Fruit fly (Drosophila melanogaster) whole organism, embryonic: ENCODE data around the gene plx.
A peak's percentile ranks its signal among the peaks of the same experiment; 100 is the strongest.

Experiments used
- CG11398 ChIP-seq: fragments of 200-800 bp; sonication (Bioruptor generic); optimal IDR thresholded peaks from 2 replicates; lab custom pipeline; 2016; ENCODE audit warnings: missing biosample characterization, missing genetic modification characterization
- CG13894 ChIP-seq: fragments of 200-800 bp; sonication (Bioruptor generic); optimal IDR thresholded peaks from 3 replicates; lab custom pipeline; 2018; ENCODE audit warnings: missing biosample characterization, mild to moderate bottlenecking, missing genetic modification characterization, moderate library complexity
- CG14965 ChIP-seq: fragments of 200-800 bp; sonication (Bioruptor generic); optimal IDR thresholded peaks from 2 replicates; lab custom pipeline; 2016; ENCODE audit warnings: missing biosample characterization, missing genetic modification characterization, borderline replicate concordance
- CG17568 ChIP-seq: fragments of 200-800 bp; sonication (Bioruptor generic); optimal IDR thresholded peaks from 2 replicates; lab custom pipeline; 2018; ENCODE audit warnings: missing biosample characterization, mild to moderate bottlenecking, missing genetic modification characterization, moderate library complexity
- CG18011 ChIP-seq: fragments of 200-800 bp; sonication (Bioruptor generic); optimal IDR thresholded peaks from 2 replicates; lab custom pipeline; 2017; ENCODE audit warnings: missing biosample characterization, missing genetic modification characterization, mild to moderate bottlenecking, moderate library complexity, missing genotype
- CG18262 ChIP-seq: fragments of 200-800 bp; optimal IDR thresholded peaks from 3 replicates; lab custom pipeline; 2019; ENCODE audit warnings: missing biosample characterization, mild to moderate bottlenecking, missing genetic modification characterization, moderate library complexity
- CG2116 ChIP-seq: fragments of 200-800 bp; sonication (Bioruptor generic); optimal IDR thresholded peaks from 3 replicates; lab custom pipeline; 2018; ENCODE audit warnings: missing biosample characterization, mild to moderate bottlenecking, missing genetic modification characterization
- CG2889 ChIP-seq: fragments of 200-800 bp; sonication (Bioruptor generic); IDR thresholded peaks from 3 replicates; pipeline ENCODE4 v1.3.6; 2022; ENCODE audit warnings: missing biosample characterization, missing genetic modification characterization
- CG4730 ChIP-seq: fragments of 200-800 bp; sonication (Bioruptor generic); IDR thresholded peaks from 2 replicates; pipeline ENCODE4 v1.3.6; 2022; ENCODE audit warnings: missing biosample characterization, missing genetic modification characterization
- CG6175 ChIP-seq: fragments of 200-800 bp; sonication (Bioruptor generic); IDR thresholded peaks from 3 replicates; pipeline ENCODE4 v1.3.6; 2022; ENCODE audit warnings: missing biosample characterization, missing genetic modification characterization
- CG7271 ChIP-seq: fragments of 200-800 bp; sonication (Bioruptor generic); optimal IDR thresholded peaks from 2 replicates; lab custom pipeline; 2018; ENCODE audit warnings: missing biosample characterization, mild to moderate bottlenecking, missing genetic modification characterization, moderate library complexity
- CG7839 ChIP-seq: fragments of 200-800 bp; sonication (Bioruptor generic); optimal IDR thresholded peaks from 3 replicates; lab custom pipeline; 2018; ENCODE audit warnings: missing biosample characterization, mild to moderate bottlenecking, missing genetic modification characterization, moderate library complexity
- CG7987 ChIP-seq: fragments of 200-800 bp; sonication (Bioruptor generic); optimal IDR thresholded peaks from 2 replicates; lab custom pipeline; 2018; ENCODE audit warnings: missing biosample characterization, mild to moderate bottlenecking, missing genetic modification characterization, moderate library complexity
- CoRest ChIP-seq: fragments of 200-800 bp; sonication (Bioruptor generic); optimal IDR thresholded peaks from 3 replicates; lab custom pipeline; 2018; ENCODE audit warnings: missing biosample characterization, mild to moderate bottlenecking, missing genetic modification characterization, moderate library complexity
- Elba2 ChIP-seq: fragments of 200-800 bp; sonication (Bioruptor generic); optimal IDR thresholded peaks from 3 replicates; lab custom pipeline; 2016; ENCODE audit warnings: missing biosample characterization, missing genetic modification characterization
- Ets97D ChIP-seq: fragments of 200-800 bp; sonication (Bioruptor generic); optimal IDR thresholded peaks from 3 replicates; lab custom pipeline; 2016; ENCODE audit warnings: missing biosample characterization, missing genetic modification characterization
- HmgD ChIP-seq: fragments of 200-800 bp; sonication (Bioruptor generic); optimal IDR thresholded peaks from 3 replicates; lab custom pipeline; 2016; ENCODE audit warnings: missing biosample characterization, missing genetic modification characterization
- Hr78 ChIP-seq, 2 experiments: fragments of 200-800 bp in 1 of 2; fragments of >200 bp in 1 of 2; sonication (Bioruptor generic) in 1 of 2; optimal IDR thresholded peaks; 2 replicates each; lab custom pipeline; 2017 to 2019; ENCODE audit warnings: missing biosample characterization in 2 of 2, missing genetic modification characterization in 2 of 2, mild to moderate bottlenecking in 1 of 2, moderate library complexity in 1 of 2
- MBD-R2 ChIP-seq: fragments of 200-800 bp; sonication (Bioruptor generic); IDR thresholded peaks from 2 replicates; pipeline ENCODE4 v1.3.6; 2022; ENCODE audit warnings: missing biosample characterization, missing genetic modification characterization
- MTF-1 ChIP-seq: fragments of 200-800 bp; sonication (Bioruptor generic); optimal IDR thresholded peaks from 2 replicates; lab custom pipeline; 2018; ENCODE audit warnings: missing biosample characterization, mild to moderate bottlenecking, missing genetic modification characterization, borderline replicate concordance
- Pdp1 ChIP-seq, 2 experiments: fragments of 200-800 bp; sonication (Bioruptor generic); optimal IDR thresholded peaks; 3 replicates each; lab custom pipeline; 2016; ENCODE audit warnings: missing biosample characterization in 2 of 2, missing genetic modification characterization in 2 of 2, mild to moderate bottlenecking in 1 of 2, moderate library complexity in 1 of 2
- Ravus ChIP-seq: fragments of 200-800 bp; sonication (Bioruptor generic); IDR thresholded peaks from 2 replicates; pipeline ENCODE4 v1.3.6; 2022; ENCODE audit warnings: missing biosample characterization, missing genetic modification characterization
- Sin3A ChIP-seq: fragments of >200 bp; optimal IDR thresholded peaks from 2 replicates; lab custom pipeline; 2018
- Sox100B ChIP-seq: fragments of 200-800 bp; sonication (Bioruptor generic); optimal IDR thresholded peaks from 3 replicates; lab custom pipeline; 2018; ENCODE audit warnings: missing biosample characterization, mild to moderate bottlenecking, missing genetic modification characterization
- Xbp1 ChIP-seq: fragments of 200-800 bp; sonication (Bioruptor generic); optimal IDR thresholded peaks from 3 replicates; lab custom pipeline; 2016; ENCODE audit warnings: missing biosample characterization, mild to moderate bottlenecking, missing genetic modification characterization
- YL-1 ChIP-seq: fragments of 200-800 bp; sonication (Bioruptor generic); optimal IDR thresholded peaks from 3 replicates; lab custom pipeline; 2017; ENCODE audit warnings: missing biosample characterization, mild to moderate bottlenecking, missing genetic modification characterization
- ac ChIP-seq: fragments of 200-800 bp; sonication (Bioruptor generic); optimal IDR thresholded peaks from 3 replicates; lab custom pipeline; 2017; ENCODE audit warnings: missing biosample characterization, mild to moderate bottlenecking, missing genetic modification characterization
- chm ChIP-seq: fragments of 200-800 bp; sonication (Bioruptor generic); IDR thresholded peaks from 2 replicates; pipeline ENCODE4 v1.3.6; 2022; ENCODE audit warnings: missing biosample characterization, missing genetic modification characterization
- cwo ChIP-seq: fragments of 200-800 bp; sonication (Bioruptor generic); optimal IDR thresholded peaks from 3 replicates; lab custom pipeline; 2017; ENCODE audit warnings: missing biosample characterization, missing genetic modification characterization, mild to moderate bottlenecking, moderate library complexity, missing genetic modification reagents
- ewg ChIP-seq: fragments of 200-800 bp; sonication (Bioruptor generic); optimal IDR thresholded peaks from 3 replicates; lab custom pipeline; 2017; ENCODE audit warnings: mild to moderate bottlenecking, missing biosample characterization, missing genetic modification reagents, missing genetic modification characterization
- fru ChIP-seq: fragments of >200 bp; optimal IDR thresholded peaks from 2 replicates; lab custom pipeline; 2017
- gsb ChIP-seq: fragments of 200-800 bp; sonication (Bioruptor generic); IDR thresholded peaks from 2 replicates; pipeline ENCODE4 v1.3.6; 2022; ENCODE audit warnings: missing biosample characterization, missing genetic modification characterization
- hkb ChIP-seq, 2 experiments: fragments of 200-800 bp in 1 of 2; fragments of >200 bp in 1 of 2; sonication (Bioruptor generic) in 1 of 2; IDR thresholded peaks in 1 of 2; optimal IDR thresholded peaks in 1 of 2; 2 replicates each; pipeline versions ENCODE4 v1.3.6 to Lab custom; 2017 to 2022; ENCODE audit warnings: missing biosample characterization in 1 of 2, missing genetic modification characterization in 1 of 2
- jing ChIP-seq: fragments of 200-800 bp; sonication (Bioruptor generic); optimal IDR thresholded peaks from 2 replicates; lab custom pipeline; 2018; ENCODE audit warnings: missing biosample characterization, mild to moderate bottlenecking, missing genetic modification characterization
- klu ChIP-seq: fragments of 200-800 bp; sonication (Bioruptor generic); IDR thresholded peaks from 2 replicates; pipeline ENCODE4 v1.3.6; 2022; ENCODE audit warnings: missing biosample characterization, missing genetic modification characterization
- lov ChIP-seq, 2 experiments: fragments of 200-800 bp in 1 of 2; fragments of >200 bp in 1 of 2; sonication (Bioruptor generic) in 1 of 2; IDR thresholded peaks in 1 of 2; optimal IDR thresholded peaks in 1 of 2; 2 replicates in 1 of 2; 3 replicates in 1 of 2; pipeline versions ENCODE4 v1.3.6 to Lab custom; 2017 to 2022; ENCODE audit warnings: missing biosample characterization in 1 of 2, missing genetic modification characterization in 1 of 2
- luna ChIP-seq: fragments of 200-800 bp; sonication (Bioruptor generic); optimal IDR thresholded peaks from 2 replicates; lab custom pipeline; 2016; ENCODE audit warnings: missing biosample characterization, missing genetic modification characterization
- mam ChIP-seq: fragments of 200-800 bp; sonication (Bioruptor generic); optimal IDR thresholded peaks from 3 replicates; lab custom pipeline; 2016; ENCODE audit warnings: missing biosample characterization, missing genetic modification characterization
- nom ChIP-seq: fragments of 200-800 bp; sonication (Bioruptor generic); optimal IDR thresholded peaks from 2 replicates; lab custom pipeline; 2017; ENCODE audit warnings: missing biosample characterization, missing genetic modification characterization, mild to moderate bottlenecking, moderate library complexity, missing genetic modification reagents
- psq ChIP-seq: fragments of 200-800 bp; sonication (Bioruptor generic); optimal IDR thresholded peaks from 2 replicates; lab custom pipeline; 2017; ENCODE audit warnings: missing biosample characterization, missing genetic modification characterization
- pum ChIP-seq: fragments of 200-800 bp; sonication (Bioruptor generic); optimal IDR thresholded peaks from 2 replicates; lab custom pipeline; 2016; ENCODE audit warnings: missing biosample characterization, missing genetic modification characterization
- salm ChIP-seq: fragments of 200-800 bp; sonication (Bioruptor generic); optimal IDR thresholded peaks from 2 replicates; lab custom pipeline; 2018; ENCODE audit warnings: missing biosample characterization, mild to moderate bottlenecking, missing genetic modification characterization
- schlank ChIP-seq: fragments of 200-800 bp; sonication (Bioruptor generic); optimal IDR thresholded peaks from 2 replicates; lab custom pipeline; 2018; ENCODE audit warnings: missing biosample characterization, mild to moderate bottlenecking, missing genetic modification characterization
- sd ChIP-seq: fragments of 200-800 bp; sonication (Bioruptor generic); optimal IDR thresholded peaks from 3 replicates; lab custom pipeline; 2018; ENCODE audit warnings: missing biosample characterization, mild to moderate bottlenecking, missing genetic modification characterization, moderate library complexity
- slp2 ChIP-seq: fragments of 200-800 bp; sonication (Bioruptor generic); optimal IDR thresholded peaks from 2 replicates; lab custom pipeline; 2016; ENCODE audit warnings: missing biosample characterization, missing genetic modification characterization
- trem ChIP-seq: fragments of 200-800 bp; optimal IDR thresholded peaks from 3 replicates; lab custom pipeline; 2019; ENCODE audit warnings: missing biosample characterization, mild to moderate bottlenecking, missing genetic modification characterization, moderate library complexity
- twi ChIP-seq: fragments of 200-800 bp; optimal IDR thresholded peaks from 2 replicates; lab custom pipeline; 2019; ENCODE audit warnings: missing biosample characterization, mild to moderate bottlenecking, missing genetic modification characterization, moderate library complexity
- yki ChIP-seq: fragments of >200 bp; optimal IDR thresholded peaks from 3 replicates; lab custom pipeline; 2018

Gene plx

DNA sequence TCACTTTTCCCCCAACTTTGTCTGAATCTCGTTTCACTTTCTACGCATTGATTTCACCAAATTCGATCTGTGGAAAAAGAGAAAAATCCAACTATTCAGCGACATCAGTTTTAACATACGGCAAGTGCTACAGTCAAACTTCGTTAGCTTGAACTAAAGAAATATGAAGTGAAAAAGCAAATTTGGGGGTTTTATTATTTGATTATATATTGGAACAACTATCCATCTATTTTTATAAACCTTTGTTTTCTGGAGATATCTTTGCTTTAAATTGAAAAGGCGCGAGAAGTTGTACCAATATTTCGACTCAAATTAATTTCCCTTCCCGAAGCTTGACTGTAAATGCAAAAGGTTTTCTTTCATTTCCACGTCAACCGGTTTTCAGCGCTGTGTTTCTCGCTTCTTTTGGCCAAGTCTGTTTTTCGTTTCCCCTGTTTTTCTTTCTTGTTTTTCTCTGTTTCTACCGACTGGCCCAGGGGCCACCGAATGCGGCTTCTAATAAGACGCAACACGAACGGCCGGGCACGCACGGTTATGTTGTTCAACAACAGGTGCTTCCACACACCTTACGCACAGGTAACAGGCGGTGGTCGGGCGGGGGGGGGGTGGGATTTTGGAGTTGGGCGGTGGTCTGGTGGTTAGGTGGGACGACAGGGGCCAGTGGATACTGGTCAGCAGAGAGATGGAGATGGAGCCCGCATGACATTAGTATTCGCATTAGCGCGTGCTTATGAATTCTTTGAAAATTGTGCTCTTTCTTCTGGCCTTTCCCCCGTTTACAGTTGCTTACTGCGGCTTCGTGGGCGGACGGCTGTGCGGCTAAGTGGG is 2.5 kb upstream of the plx start (continued):
- no peak for TF ChIP-seq CG14965 (GFP tag; lab: Kevin White, UChicago)
- peak; percentile 11 for TF ChIP-seq mam (GFP tag; lab: Kevin White, UChicago)
- TF ChIP-seq CG11398 (GFP tag; lab: Kevin White, UChicago) = peak; percentile 33
- TF ChIP-seq Ravus (GFP tag; lab: Robert Waterston, UW) = no peak
- no peak for TF ChIP-seq luna (GFP tag; lab: Kevin White, UChicago)
- TF ChIP-seq ac (GFP tag; lab: Kevin White, UChicago) = peak; percentile 25
- peak; percentile 14 for TF ChIP-seq twi
- peak; percentile 54 for TF ChIP-seq ewg
- TF ChIP-seq CG18262 = peak; percentile 84
- TF ChIP-seq MTF-1 = no peak
- peak; percentile 59 for TF ChIP-seq trem
- no peak for TF ChIP-seq YL-1
- TF ChIP-seq CG6175 = peak; percentile 65; the same call in 1 of the 3 replicates
- no peak for TF ChIP-seq nom (GFP tag; lab: Kevin White, UChicago)
- TF ChIP-seq Elba2 (GFP tag; lab: Kevin White, UChicago) = no peak
- no peak for TF ChIP-seq HmgD (GFP tag; lab: Kevin White, UChicago)
- no peak for TF ChIP-seq gsb (GFP tag; lab: Robert Waterston, UW)
- TF ChIP-seq MBD-R2 (GFP tag; lab: Robert Waterston, UW) = no peak
- no peak for TF ChIP-seq lov (optimal IDR thresholded peaks at IDR 0.05; lab: Kevin White, UChicago)
- no peak for TF ChIP-seq lov (GFP tag; IDR thresholded peaks at IDR 0.05; lab: Robert Waterston, UW)
- 0 out of 2 replicates have a peak, but pooled peaks have one; percentile 19 for TF ChIP-seq CG4730 (GFP tag; lab: Robert Waterston, UW)
- TF ChIP-seq jing (GFP tag; lab: Kevin White, UChicago) = peak; percentile 50
- no peak for TF ChIP-seq Sox100B
- no peak for TF ChIP-seq Ets97D (GFP tag; lab: Kevin White, UChicago)
- TF ChIP-seq Sin3A = no peak
- peak; percentile 14 for TF ChIP-seq CG2116 (GFP tag; lab: Kevin White, UChicago)
- TF ChIP-seq Pdp1 (GFP tag; optimal IDR thresholded peaks at IDR 0.05; lab: Kevin White, UChicago) = peak in 1 of 2 experiments; percentile 35
- TF ChIP-seq CG18011 = no peak
- no peak for TF ChIP-seq schlank (tag; lab: Kevin White, UChicago)
- peak; percentile 61 for TF ChIP-seq pum (GFP tag; lab: Kevin White, UChicago)
- TF ChIP-seq CG2889 (GFP tag; lab: Robert Waterston, UW) = peak; percentile 28; the same call in 1 of the 3 replicates
- no peak for TF ChIP-seq CG17568 (GFP tag; lab: Kevin White, UChicago)
- no peak for TF ChIP-seq yki (lab: Kevin White, UChicago)
- TF ChIP-seq salm (tag; lab: Kevin White, UChicago) = peak; percentile 71
- no peak for TF ChIP-seq klu
- TF ChIP-seq sd (tag; lab: Kevin White, UChicago) = no peak
- no peak for TF ChIP-seq CG13894 (tag; lab: Kevin White, UChicago)
- TF ChIP-seq Xbp1 = peak; percentile 70
- no peak for TF ChIP-seq psq
- TF ChIP-seq hkb (optimal IDR thresholded peaks at IDR 0.05; lab: Kevin White, UChicago) = no peak
- TF ChIP-seq hkb (GFP tag; IDR thresholded peaks at IDR 0.05; lab: Robert Waterston, UW) = peak; percentile 74
- TF ChIP-seq CG7987 (GFP tag; lab: Kevin White, UChicago) = no peak
- no peak for TF ChIP-seq cwo (GFP tag; lab: Kevin White, UChicago)
- TF ChIP-seq fru (lab: Kevin White, UChicago) = no peak
- peak in 1 of 2 experiments; percentile 27 for TF ChIP-seq Hr78 (GFP tag; optimal IDR thresholded peaks at IDR 0.05; lab: Kevin White, UChicago)
- TF ChIP-seq CoRest (tag; lab: Kevin White, UChicago) = peak; percentile 68
- TF ChIP-seq CG7271 (tag; lab: Kevin White, UChicago) = no peak
- TF ChIP-seq slp2 (GFP tag; lab: Kevin White, UChicago) = peak; percentile 31
- no peak for TF ChIP-seq chm (GFP tag; lab: Robert Waterston, UW)
- no peak for TF ChIP-seq CG7839 (tag; lab: Kevin White, UChicago)
